Worm (Caenorhabditis elegans) whole organism, late embryonic: Measurements from ENCODE around the gene cest-31.

Experiments used
- C38D4.7 ChIP-seq: fragments of 200-800 bp; sonication (Bioruptor generic); optimal IDR thresholded peaks from 2 replicates; lab custom pipeline; 2018; ENCODE audit warnings: mild to moderate bottlenecking, missing genetic modification characterization, moderate library complexity, missing compliant biosample characterization
- F13H6.1 ChIP-seq: sonication (generic microtip); optimal IDR thresholded peaks from 2 replicates; lab custom pipeline; 2016; ENCODE audit warnings: missing genetic modification characterization, missing compliant biosample characterization
- T23F11.4 ChIP-seq: fragments of 200-800 bp; sonication (Bioruptor generic); optimal IDR thresholded peaks from 2 replicates; lab custom pipeline; 2018; ENCODE audit warnings: mild to moderate bottlenecking, missing genetic modification characterization, missing compliant biosample characterization
- ama-1 ChIP-seq: fragments of 150-350 bp; optimal IDR thresholded peaks from 2 replicates; lab custom pipeline; 2014
- ceh-14 ChIP-seq: sonication (generic microtip); optimal IDR thresholded peaks from 2 replicates; lab custom pipeline; 2016; ENCODE audit warnings: missing genotype, missing genetic modification characterization, missing compliant biosample characterization
- ceh-19 ChIP-seq: fragments of 200-800 bp; sonication (Bioruptor generic); optimal IDR thresholded peaks from 2 replicates; lab custom pipeline; 2018; ENCODE audit warnings: mild to moderate bottlenecking, missing genetic modification characterization, missing compliant biosample characterization
- ceh-2 ChIP-seq: sonication (generic microtip); optimal IDR thresholded peaks from 2 replicates; lab custom pipeline; 2016; ENCODE audit warnings: missing genotype, missing genetic modification characterization, missing compliant biosample characterization
- ceh-22 ChIP-seq: sonication (generic microtip); optimal IDR thresholded peaks from 2 replicates; lab custom pipeline; 2017; ENCODE audit warnings: missing biosample characterization, missing genetic modification characterization
- ceh-30 ChIP-seq: fragments of 150-350 bp; optimal IDR thresholded peaks from 2 replicates; lab custom pipeline; 2014; ENCODE audit warnings: missing biosample characterization, missing genetic modification characterization
- ceh-31 ChIP-seq: sonication (generic microtip); optimal IDR thresholded peaks from 2 replicates; lab custom pipeline; 2016; ENCODE audit warnings: missing genetic modification characterization, missing compliant biosample characterization
- ceh-34 ChIP-seq: sonication (generic microtip); optimal IDR thresholded peaks from 2 replicates; lab custom pipeline; 2016; ENCODE audit warnings: mild to moderate bottlenecking, missing genetic modification characterization, missing compliant biosample characterization
- ceh-9 ChIP-seq: sonication (generic microtip); optimal IDR thresholded peaks from 2 replicates; lab custom pipeline; 2016; ENCODE audit warnings: mild to moderate bottlenecking, missing genetic modification characterization, inconsistent platforms, missing compliant biosample characterization
- che-1 ChIP-seq: sonication (generic microtip); optimal IDR thresholded peaks from 2 replicates; lab custom pipeline; 2016; ENCODE audit warnings: mild to moderate bottlenecking, missing genetic modification characterization, missing compliant biosample characterization
- dmd-4 ChIP-seq: sonication (generic microtip); optimal IDR thresholded peaks from 2 replicates; lab custom pipeline; 2016; ENCODE audit warnings: borderline replicate concordance, missing genetic modification characterization, missing compliant biosample characterization
- elt-2 ChIP-seq: sonication (generic microtip); optimal IDR thresholded peaks from 2 replicates; lab custom pipeline; 2016; ENCODE audit warnings: missing genetic modification reagents, missing genetic modification characterization, missing compliant biosample characterization
- elt-4 ChIP-seq: sonication (generic microtip); optimal IDR thresholded peaks from 2 replicates; lab custom pipeline; 2016; ENCODE audit warnings: missing genetic modification characterization, missing compliant biosample characterization
- fkh-10 ChIP-seq: fragments of 150-350 bp; optimal IDR thresholded peaks from 2 replicates; lab custom pipeline; 2014; ENCODE audit warnings: missing biosample characterization, missing genetic modification reagents, missing genetic modification characterization
- gmeb-2 ChIP-seq: sonication (generic microtip); optimal IDR thresholded peaks from 2 replicates; lab custom pipeline; 2016; ENCODE audit warnings: missing genetic modification characterization, inconsistent platforms, missing compliant biosample characterization
- hlh-13 ChIP-seq: fragments of 200-800 bp; sonication (Bioruptor generic); optimal IDR thresholded peaks from 2 replicates; lab custom pipeline; 2018; ENCODE audit warnings: mild to moderate bottlenecking, missing genetic modification characterization, missing compliant biosample characterization
- hlh-15 ChIP-seq: sonication (generic microtip); optimal IDR thresholded peaks from 2 replicates; lab custom pipeline; 2016; ENCODE audit warnings: missing genetic modification characterization, missing compliant biosample characterization
- hlh-30 ChIP-seq: sonication (generic microtip); optimal IDR thresholded peaks from 2 replicates; lab custom pipeline; 2017; ENCODE audit warnings: antibody characterized with exemption, missing genetic modification characterization, missing compliant biosample characterization; ENCODE audit not compliant: insufficient read depth
- lim-6 ChIP-seq: sonication (generic microtip); optimal IDR thresholded peaks from 2 replicates; lab custom pipeline; 2016; ENCODE audit warnings: missing genetic modification characterization, missing compliant biosample characterization
- madf-2 ChIP-seq: sonication (generic microtip); optimal IDR thresholded peaks from 2 replicates; lab custom pipeline; 2017; ENCODE audit warnings: missing genetic modification characterization, missing compliant biosample characterization
- nfya-1 ChIP-seq: sonication (generic microtip); optimal IDR thresholded peaks from 2 replicates; lab custom pipeline; 2017; ENCODE audit warnings: missing genetic modification characterization, mild to moderate bottlenecking, missing compliant biosample characterization, antibody characterized with exemption, moderate library complexity
- nhr-11 ChIP-seq: fragments of 150-350 bp; optimal IDR thresholded peaks from 2 replicates; lab custom pipeline; 2014; ENCODE audit warnings: missing biosample characterization, missing genetic modification characterization
- nhr-232 ChIP-seq: sonication (generic microtip); optimal IDR thresholded peaks from 2 replicates; lab custom pipeline; 2016; ENCODE audit warnings: missing genetic modification characterization, missing compliant biosample characterization
- npax-4 ChIP-seq: sonication (generic microtip); optimal IDR thresholded peaks from 2 replicates; lab custom pipeline; 2016; ENCODE audit warnings: missing genetic modification characterization, missing compliant biosample characterization
- odd-2 ChIP-seq: sonication (generic microtip); optimal IDR thresholded peaks from 2 replicates; lab custom pipeline; 2017; ENCODE audit warnings: antibody characterized with exemption, mild to moderate bottlenecking, missing genetic modification characterization, missing compliant biosample characterization
- pag-3 ChIP-seq: sonication (generic microtip); optimal IDR thresholded peaks from 2 replicates; lab custom pipeline; 2016; ENCODE audit warnings: missing compliant biosample characterization, missing genetic modification characterization, borderline replicate concordance
- pat-9 ChIP-seq: fragments of 200-800 bp; sonication (Bioruptor generic); optimal IDR thresholded peaks from 2 replicates; lab custom pipeline; 2018; ENCODE audit warnings: mild to moderate bottlenecking, missing genetic modification characterization, moderate library complexity, missing compliant biosample characterization
- pha-4 ChIP-seq: fragments of 150-350 bp; optimal IDR thresholded peaks from 2 replicates; lab custom pipeline; 2018; ENCODE audit warnings: missing biosample characterization, missing genetic modification reagents, missing genetic modification characterization
- pqm-1 ChIP-seq: sonication (generic microtip); optimal IDR thresholded peaks from 2 replicates; lab custom pipeline; 2016; ENCODE audit warnings: missing genetic modification characterization, missing compliant biosample characterization
- ref-2 ChIP-seq: sonication (generic microtip); optimal IDR thresholded peaks from 2 replicates; lab custom pipeline; 2016; ENCODE audit warnings: missing genetic modification characterization, missing compliant biosample characterization
- sdc-2 ChIP-seq: sonication (generic microtip); optimal IDR thresholded peaks from 2 replicates; lab custom pipeline; 2016; ENCODE audit warnings: missing genotype, missing genetic modification characterization, missing compliant biosample characterization
- tbx-7 ChIP-seq: sonication (generic microtip); optimal IDR thresholded peaks from 2 replicates; lab custom pipeline; 2016; ENCODE audit warnings: missing genotype, missing genetic modification characterization, missing compliant biosample characterization
- unc-55 ChIP-seq: sonication (generic microtip); optimal IDR thresholded peaks from 2 replicates; lab custom pipeline; 2017; ENCODE audit warnings: missing biosample characterization, missing genetic modification reagents, missing genetic modification characterization
- ztf-16 ChIP-seq: sonication (generic microtip); optimal IDR thresholded peaks from 2 replicates; lab custom pipeline; 2017; ENCODE audit warnings: missing genetic modification characterization, missing compliant biosample characterization

cest-31 gene

DNA sequence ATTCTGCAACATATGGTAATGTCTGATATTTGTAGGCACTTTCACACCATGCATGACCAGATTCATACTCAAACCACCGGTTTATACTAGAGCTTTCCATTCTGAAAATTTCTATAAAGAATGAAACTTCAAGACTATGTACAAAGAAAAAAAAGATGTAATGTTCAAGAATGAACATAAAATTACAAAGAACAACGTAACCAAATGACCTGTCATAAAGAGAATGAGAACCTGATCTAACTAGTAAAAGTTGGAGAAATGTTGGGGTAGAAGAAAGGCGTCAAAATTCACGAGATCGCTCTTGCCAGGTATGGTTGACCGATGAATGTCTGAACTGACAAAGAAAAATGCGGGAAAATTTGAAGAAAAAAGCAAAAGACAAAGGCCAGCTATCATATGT, 23.5 kb downstream of the cest-31 start, which contains the start of gene W02F12.2:
Gene W02F12.2 (minus strand): TSS at position 101 of the 400 bp plus-strand sequence.
- no peak for TF ChIP-seq ceh-30 (tag; lab: Kevin White, UChicago)
- no peak for TF ChIP-seq ref-2 (tag; lab: Kevin White, UChicago)
- TF ChIP-seq che-1 (tag; lab: Kevin White, UChicago): no peak
- TF ChIP-seq ceh-34: no peak
- TF ChIP-seq ceh-22: no peak
- no peak for TF ChIP-seq elt-4
- no peak for TF ChIP-seq ceh-31 (tag; lab: Kevin White, UChicago)
- no peak for TF ChIP-seq dmd-4 (tag; lab: Kevin White, UChicago)
- TF ChIP-seq elt-2 (tag; lab: Kevin White, UChicago): no peak
- no peak for TF ChIP-seq tbx-7 (tag; lab: Kevin White, UChicago)
- TF ChIP-seq ceh-19 (GFP tag; lab: Kevin White, UChicago): no peak
- no peak for TF ChIP-seq nhr-232 (tag; lab: Kevin White, UChicago)
- no peak for TF ChIP-seq ceh-9 (tag; lab: Kevin White, UChicago)
- TF ChIP-seq ztf-16 (tag; lab: Kevin White, UChicago): no peak
- no peak for TF ChIP-seq npax-4 (tag; lab: Kevin White, UChicago)
- TF ChIP-seq hlh-30 (tag; lab: Kevin White, UChicago): no peak
- no peak for TF ChIP-seq pha-4 (tag; lab: Kevin White, UChicago)
- no peak for TF ChIP-seq ama-1 (lab: Kevin White, UChicago)
- TF ChIP-seq ceh-2 (tag; lab: Kevin White, UChicago): no peak

DNA sequence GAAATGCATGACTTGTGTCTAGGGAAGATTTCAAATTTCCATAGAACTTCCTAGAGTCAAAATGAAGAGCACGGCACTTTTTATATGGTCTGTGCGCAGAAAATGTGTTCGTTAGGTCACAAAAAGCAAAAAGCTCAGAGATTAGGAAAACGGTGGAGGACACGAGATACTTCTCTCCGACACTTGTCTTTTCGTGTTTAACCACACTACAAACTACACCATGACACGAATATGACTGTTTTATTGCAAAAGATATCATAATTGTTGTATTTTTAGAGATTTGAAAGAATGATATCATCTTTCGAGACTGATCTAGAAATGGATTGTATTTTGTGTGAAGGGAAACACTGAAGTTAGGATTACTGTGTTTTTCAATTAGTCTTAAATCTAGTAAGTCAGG, 25.0 kb downstream of the cest-31 start:
- no peak for TF ChIP-seq C38D4.7 (GFP tag; lab: Kevin White, UChicago)
- no peak for TF ChIP-seq nhr-11 (tag; lab: Kevin White, UChicago)
- TF ChIP-seq unc-55 (GFP tag; lab: Kevin White, UChicago): no peak

DNA sequence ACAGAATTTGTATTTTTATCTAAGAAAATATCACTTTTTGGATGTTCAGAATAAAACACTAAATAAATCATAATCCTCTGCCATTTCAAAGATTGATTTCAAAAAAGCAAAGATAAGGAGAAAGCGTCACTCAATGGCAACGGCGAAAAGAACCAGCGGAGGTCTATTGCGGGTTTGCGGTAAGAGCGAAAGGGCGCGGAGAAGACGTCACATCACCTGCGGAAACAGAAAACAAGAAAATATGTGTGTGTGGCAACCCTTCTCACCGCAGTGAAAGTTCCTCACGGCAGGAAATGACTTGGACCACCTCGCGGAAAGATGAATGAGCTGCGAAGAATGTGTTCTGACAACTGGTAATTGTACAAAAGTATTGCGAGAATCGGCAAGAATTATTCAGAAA, 25.8 kb downstream of the cest-31 start:
- no peak for TF ChIP-seq nhr-232 (tag; lab: Kevin White, UChicago)
- TF ChIP-seq pat-9 (tag; lab: Kevin White, UChicago): no peak
- TF ChIP-seq ceh-14 (tag; lab: Kevin White, UChicago): no peak
- TF ChIP-seq dmd-4 (tag; lab: Kevin White, UChicago): no peak
- no peak for TF ChIP-seq nfya-1 (tag; lab: Kevin White, UChicago)
- no peak for TF ChIP-seq hlh-15 (tag; lab: Kevin White, UChicago)
- TF ChIP-seq pha-4 (tag; lab: Kevin White, UChicago): no peak

DNA sequence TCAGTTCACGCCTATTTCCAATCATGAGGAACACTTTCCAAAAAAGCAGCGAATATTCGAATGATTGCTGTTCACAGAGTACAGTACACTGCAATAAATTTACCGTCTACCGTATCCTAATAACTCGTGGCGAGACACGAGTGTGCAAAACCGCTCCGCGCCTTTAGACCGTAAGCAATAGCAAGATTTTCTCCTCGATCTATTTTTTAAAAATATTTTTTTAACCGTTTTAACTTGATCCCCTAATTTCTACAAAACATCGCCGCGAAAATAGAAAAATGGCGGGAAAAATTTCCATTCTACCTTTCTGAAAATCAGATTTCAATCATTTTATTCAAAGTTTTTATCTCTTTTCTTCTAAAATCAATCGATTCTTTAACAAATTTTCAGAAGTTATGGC, 28.6 kb downstream of the cest-31 start, which contains the start of gene era-1:
Gene era-1 (plus strand): TSS at position 366 of the 400 bp plus-strand sequence.
- TF ChIP-seq tbx-7 (tag; lab: Kevin White, UChicago): no peak
- TF ChIP-seq F13H6.1 (tag; lab: Kevin White, UChicago): no peak
- no peak for TF ChIP-seq nhr-11 (tag; lab: Kevin White, UChicago)
- no peak for TF ChIP-seq ceh-34
- TF ChIP-seq odd-2 (tag; lab: Kevin White, UChicago): no peak
- no peak for TF ChIP-seq sdc-2 (tag; lab: Kevin White, UChicago)
- TF ChIP-seq pqm-1: no peak
- TF ChIP-seq lim-6 (tag; lab: Kevin White, UChicago): no peak
- TF ChIP-seq gmeb-2 (tag; lab: Kevin White, UChicago): no peak
- no peak for TF ChIP-seq elt-2 (tag; lab: Kevin White, UChicago)
- no peak for TF ChIP-seq madf-2
- no peak for TF ChIP-seq ceh-2 (tag; lab: Kevin White, UChicago)
- no peak for TF ChIP-seq fkh-10 (GFP tag; lab: Kevin White, UChicago)
- TF ChIP-seq T23F11.4: no peak
- no peak for TF ChIP-seq ceh-9 (tag; lab: Kevin White, UChicago)
- TF ChIP-seq hlh-13: no peak
- no peak for TF ChIP-seq nhr-232 (tag; lab: Kevin White, UChicago)
- TF ChIP-seq pag-3 (tag; lab: Kevin White, UChicago): no peak
- no peak for TF ChIP-seq ceh-22
